Worm (Caenorhabditis elegans): ENCODE results near the gene ZK813.7.

Gene ZK813.7

ce11 chrX:3467004-3467761 lies 22.6 kb downstream of the ZK813.7 start:
- TF ChIP-seq tbx-8 (GFP tag; optimal IDR thresholded peaks at IDR 0.05) (no peak), ces-1 (GFP tag; optimal IDR thresholded peaks at IDR 0.05) (peak; percentile 48), elt-1 (tag; optimal IDR thresholded peaks at IDR 0.05; ENCODE audit: borderline replicate concordance, insufficient read depth) (peak; percentile 77), mls-2 (tag; optimal IDR thresholded peaks at IDR 0.05) (peak; percentile 43), ceh-83 (GFP tag; optimal IDR thresholded peaks at IDR 0.05) (no peak), ceh-39 (tag; optimal IDR thresholded peaks at IDR 0.05) (peak; percentile 28), nhr-2 (tag; optimal IDR thresholded peaks at IDR 0.05) (peak; percentile 60), cnd-1 (tag; optimal IDR thresholded peaks at IDR 0.05) (peak; percentile 81), ztf-11 (tag; optimal IDR thresholded peaks at IDR 0.05) (no peak), ham-2 (GFP tag; optimal IDR thresholded peaks at IDR 0.05) (peak; percentile 33), mep-1 (tag; optimal IDR thresholded peaks at IDR 0.05) (peak; percentile 2), nhr-12 (tag; optimal IDR thresholded peaks at IDR 0.05) (no peak), unc-39 (tag; optimal IDR thresholded peaks at IDR 0.05) (no peak), sptf-1 (tag; optimal IDR thresholded peaks at IDR 0.05) (peak; percentile 26), nhr-28 (tag; optimal IDR thresholded peaks at IDR 0.05) (no peak), unc-120 (tag; optimal IDR thresholded peaks at IDR 0.05; ENCODE audit: poor library complexity, severe bottlenecking) (peak; percentile 13), M03D4.4 (tag; optimal IDR thresholded peaks at IDR 0.05) (no peak), lin-13 (tag; optimal IDR thresholded peaks at IDR 0.05) (no peak), lin-32 (GFP tag; optimal IDR thresholded peaks at IDR 0.05) (no peak)

- no peak for TF ChIP-seq snpc-4 (tag; optimal IDR thresholded peaks at IDR 0.05)
- TF ChIP-seq ceh-43 (GFP tag; optimal IDR thresholded peaks at IDR 0.05) = no peak
- peak; percentile 8 for TF ChIP-seq hlh-1 (tag; optimal IDR thresholded peaks at IDR 0.05)
- no peak for TF ChIP-seq sptf-1 (tag; optimal IDR thresholded peaks at IDR 0.05)
- TF ChIP-seq ces-1 (GFP tag; optimal IDR thresholded peaks at IDR 0.05) = no peak
- no peak for TF ChIP-seq sem-2 (GFP tag; optimal IDR thresholded peaks at IDR 0.05)
- no peak for TF ChIP-seq ham-2 (GFP tag; optimal IDR thresholded peaks at IDR 0.05)
These were observed 23.3 kb downstream of the ZK813.7 start for ce11 chrX:3467958-3468357.

ce11 chrX:3469332-3469731 lies 24.7 kb downstream of the ZK813.7 start:
- TF ChIP-seq M03D4.4 (tag; optimal IDR thresholded peaks at IDR 0.05) = peak; percentile 14
- TF ChIP-seq pha-4 (tag; optimal IDR thresholded peaks at IDR 0.05) = no peak
- no peak for TF ChIP-seq mab-5 (tag; optimal IDR thresholded peaks at IDR 0.05)
- peak; percentile 65 for TF ChIP-seq mls-2 (tag; optimal IDR thresholded peaks at IDR 0.05)
- TF ChIP-seq nhr-2 (tag; optimal IDR thresholded peaks at IDR 0.05) = no peak
- TF ChIP-seq tbx-8 (GFP tag; optimal IDR thresholded peaks at IDR 0.05) = no peak
- no peak for TF ChIP-seq zip-8 (tag; optimal IDR thresholded peaks at IDR 0.05)
- peak; percentile 95 for TF ChIP-seq ces-1 (GFP tag; optimal IDR thresholded peaks at IDR 0.05)
- TF ChIP-seq nhr-237 (tag; optimal IDR thresholded peaks at IDR 0.05) = no peak
- no peak for TF ChIP-seq drap-1 (GFP tag; optimal IDR thresholded peaks at IDR 0.05)
- TF ChIP-seq ztf-11 (tag; optimal IDR thresholded peaks at IDR 0.05) = no peak
- TF ChIP-seq lsy-2 (tag; optimal IDR thresholded peaks at IDR 0.05) = no peak
- peak; percentile 56 for TF ChIP-seq sptf-1 (tag; optimal IDR thresholded peaks at IDR 0.05)
- TF ChIP-seq ceh-43 (GFP tag; optimal IDR thresholded peaks at IDR 0.05) = no peak
- no peak for TF ChIP-seq elt-3 (tag; optimal IDR thresholded peaks at IDR 0.05)

- no peak for TF ChIP-seq flh-1 (GFP tag; optimal IDR thresholded peaks at IDR 0.05)
- TF ChIP-seq lin-32 (GFP tag; optimal IDR thresholded peaks at IDR 0.05) = no peak
- TF ChIP-seq ztf-11 (tag; optimal IDR thresholded peaks at IDR 0.05) = no peak
- no peak for TF ChIP-seq lin-13 (tag; optimal IDR thresholded peaks at IDR 0.05)
- no peak for TF ChIP-seq nhr-12 (tag; optimal IDR thresholded peaks at IDR 0.05)
- TF ChIP-seq ceh-43 (GFP tag; optimal IDR thresholded peaks at IDR 0.05) = no peak
- TF ChIP-seq unc-62 (GFP tag; optimal IDR thresholded peaks at IDR 0.05) = no peak
- TF ChIP-seq ceh-39 (tag; optimal IDR thresholded peaks at IDR 0.05) = no peak
- TF ChIP-seq M03D4.4 (tag; optimal IDR thresholded peaks at IDR 0.05) = no peak
- TF ChIP-seq tbx-8 (GFP tag; optimal IDR thresholded peaks at IDR 0.05) = no peak
- TF ChIP-seq snpc-4 (tag; optimal IDR thresholded peaks at IDR 0.05) = no peak
- TF ChIP-seq ham-2 (GFP tag; optimal IDR thresholded peaks at IDR 0.05) = no peak
- no peak for TF ChIP-seq nhr-2 (tag; optimal IDR thresholded peaks at IDR 0.05)
- no peak for TF ChIP-seq zip-8 (tag; optimal IDR thresholded peaks at IDR 0.05)
- no peak for TF ChIP-seq hlh-1 (tag; optimal IDR thresholded peaks at IDR 0.05)
- TF ChIP-seq cnd-1 (tag; optimal IDR thresholded peaks at IDR 0.05) = no peak
- TF ChIP-seq nhr-76 (tag; optimal IDR thresholded peaks at IDR 0.05) = no peak
These were observed 25.7 kb downstream of the ZK813.7 start for ce11 chrX:3470307-3470706.
